Worm (Caenorhabditis elegans): ENCODE results near the gene cyp-31A5.
A peak's percentile ranks its signal among the peaks of the same experiment; 100 is the strongest.

cyp-31A5 gene

ce11 chrIV:13381823-13382222, 19.3 kb upstream of the cyp-31A5 start, which contains the start of gene emc-3:
Gene emc-3, minus strand, starts transcription at chrIV:13381923.
- TF ChIP-seq dao-5 (tag; optimal IDR thresholded peaks at IDR 0.05), result no peak
- TF ChIP-seq W03F9.2 (tag; optimal IDR thresholded peaks at IDR 0.05), result no peak

ce11 chrIV:13383763-13384436, 17.2 kb upstream of the cyp-31A5 start, which contains the start of gene rab-19:
Gene rab-19, minus strand, starts transcription at chrIV:13384386.
- TF ChIP-seq him-1 (tag; optimal IDR thresholded peaks at IDR 0.05), result no peak
- TF ChIP-seq W03F9.2 (tag; optimal IDR thresholded peaks at IDR 0.05), result no peak
- no peak for TF ChIP-seq dao-5 (tag; optimal IDR thresholded peaks at IDR 0.05)

DNA sequence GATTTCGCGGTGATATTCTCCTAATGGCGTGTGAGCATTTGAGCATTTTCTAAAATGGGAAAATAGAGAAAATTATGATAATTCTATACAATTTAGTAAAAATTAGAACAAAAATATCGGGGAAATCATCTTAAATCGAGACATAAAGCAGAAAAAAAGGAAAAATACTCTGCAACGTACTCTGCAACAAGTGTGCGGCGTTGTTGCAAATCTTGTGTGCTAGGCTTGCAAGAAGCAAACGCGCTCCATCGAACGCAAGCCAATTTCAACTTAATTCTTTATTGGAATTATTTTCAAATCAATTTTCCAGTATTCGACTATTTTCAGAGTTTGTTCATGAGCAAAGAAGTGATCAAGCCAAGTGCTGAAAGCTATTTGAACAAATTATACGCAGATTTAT, 15.0 kb upstream of the cyp-31A5 start, which contains the start of the genes Y62E10A.20, Y62E10A.23 and mdt-9:
Y62E10A.20 (minus strand) TSS at position 49 of the 400 bp plus-strand sequence.
Y62E10A.23 (plus strand) TSS at position 282 of the 400 bp plus-strand sequence.
mdt-9 (plus strand) TSS at position 338 of the 400 bp plus-strand sequence.
- peak; percentile 22 for TF ChIP-seq him-1 (tag; optimal IDR thresholded peaks at IDR 0.05)
- TF ChIP-seq W03F9.2 (tag; optimal IDR thresholded peaks at IDR 0.05), result peak; percentile 85
- TF ChIP-seq dao-5 (tag; optimal IDR thresholded peaks at IDR 0.05), result no peak

- no peak for TF ChIP-seq dao-5 (tag; optimal IDR thresholded peaks at IDR 0.05)
- no peak for TF ChIP-seq W03F9.2 (tag; optimal IDR thresholded peaks at IDR 0.05)
These were observed 14.2 kb upstream of the cyp-31A5 start, which contains the start of gene lsm-3 for ce11 chrIV:13386903-13387302. Gene lsm-3, plus strand, starts transcription at chrIV:13387203.

- TF ChIP-seq dao-5 (tag; optimal IDR thresholded peaks at IDR 0.05) (no peak), W03F9.2 (tag; optimal IDR thresholded peaks at IDR 0.05) (no peak), him-1 (tag; optimal IDR thresholded peaks at IDR 0.05) (peak; percentile 42)
These were observed 12.3 kb upstream of the cyp-31A5 start for ce11 chrIV:13388779-13389178.

ce11 chrIV:13389237-13389636, 11.9 kb upstream of the cyp-31A5 start:
- TF ChIP-seq W03F9.2 (tag; optimal IDR thresholded peaks at IDR 0.05), result no peak
- TF ChIP-seq dao-5 (tag; optimal IDR thresholded peaks at IDR 0.05), result no peak
- no peak for TF ChIP-seq him-1 (tag; optimal IDR thresholded peaks at IDR 0.05)

ce11 chrIV:13390770-13391169, 10.3 kb upstream of the cyp-31A5 start:
- TF ChIP-seq W03F9.2 (tag; optimal IDR thresholded peaks at IDR 0.05) (no peak), him-1 (tag; optimal IDR thresholded peaks at IDR 0.05) (no peak), dao-5 (tag; optimal IDR thresholded peaks at IDR 0.05) (no peak)

ce11 chrIV:13392230-13392629, 8.9 kb upstream of the cyp-31A5 start:
- TF ChIP-seq W03F9.2 (tag; optimal IDR thresholded peaks at IDR 0.05) (no peak), him-1 (tag; optimal IDR thresholded peaks at IDR 0.05) (no peak), dao-5 (tag; optimal IDR thresholded peaks at IDR 0.05) (no peak)

ce11 chrIV:13393246-13393716, 7.8 kb upstream of the cyp-31A5 start:
- TF ChIP-seq W03F9.2 (tag; optimal IDR thresholded peaks at IDR 0.05) (peak; percentile 21), dao-5 (tag; optimal IDR thresholded peaks at IDR 0.05) (no peak)

ce11 chrIV:13394686-13395085, 6.4 kb upstream of the cyp-31A5 start:
- TF ChIP-seq him-1 (tag; optimal IDR thresholded peaks at IDR 0.05), result no peak
- TF ChIP-seq dao-5 (tag; optimal IDR thresholded peaks at IDR 0.05), result no peak
- TF ChIP-seq W03F9.2 (tag; optimal IDR thresholded peaks at IDR 0.05), result no peak

DNA sequence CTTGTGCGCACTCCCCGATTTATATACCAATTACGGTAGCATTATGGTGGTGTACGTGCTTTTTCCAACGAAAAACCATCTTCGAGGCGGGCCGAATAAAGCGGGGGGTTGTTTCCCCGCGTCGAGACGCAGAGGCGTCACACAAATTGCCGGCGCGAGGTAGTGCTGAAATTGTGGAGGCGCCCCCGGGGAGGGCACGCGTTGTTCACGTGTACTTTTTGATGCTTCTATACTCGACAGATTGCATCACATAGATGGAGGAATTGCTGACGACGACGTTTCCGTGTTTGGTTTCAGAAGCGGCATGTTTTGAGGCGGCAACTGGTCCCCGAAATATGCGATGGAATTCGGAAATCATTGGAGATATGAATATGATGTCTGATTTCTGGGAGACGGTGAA, 5.8 kb upstream of the cyp-31A5 start:
- TF ChIP-seq dao-5 (tag; optimal IDR thresholded peaks at IDR 0.05) (no peak), him-1 (tag; optimal IDR thresholded peaks at IDR 0.05) (peak; percentile 67)

- no peak for TF ChIP-seq W03F9.2 (tag; optimal IDR thresholded peaks at IDR 0.05)
- no peak for TF ChIP-seq him-1 (tag; optimal IDR thresholded peaks at IDR 0.05)
- no peak for TF ChIP-seq dao-5 (tag; optimal IDR thresholded peaks at IDR 0.05)
These were observed 4.7 kb upstream of the cyp-31A5 start for ce11 chrIV:13396375-13396774.

ce11 chrIV:13398728-13399127, 2.4 kb upstream of the cyp-31A5 start, which contains the start of gene Y62E10A.13:
Gene Y62E10A.13, minus strand, starts transcription at chrIV:13399053.
- no peak for TF ChIP-seq him-1 (tag; optimal IDR thresholded peaks at IDR 0.05)
- no peak for TF ChIP-seq dao-5 (tag; optimal IDR thresholded peaks at IDR 0.05)
- no peak for TF ChIP-seq W03F9.2 (tag; optimal IDR thresholded peaks at IDR 0.05)

DNA sequence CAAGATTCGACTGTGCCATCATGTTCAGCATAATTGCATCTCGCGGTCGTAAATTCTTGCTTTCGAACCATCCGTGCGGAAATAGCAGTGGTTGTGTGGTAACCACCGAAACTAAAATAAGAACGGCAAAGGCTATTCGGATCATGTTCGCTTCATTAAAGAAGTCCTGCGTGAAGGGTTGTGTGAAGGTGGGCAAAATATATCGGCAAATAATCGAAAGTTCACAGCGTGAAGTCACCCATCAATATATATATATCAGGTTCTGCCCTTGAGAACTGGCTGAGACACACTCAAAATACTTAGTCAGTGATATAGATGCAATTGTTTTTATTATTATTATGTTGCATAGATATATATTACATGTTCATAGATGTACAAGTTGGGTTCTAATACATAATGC, 6.9 kb downstream of the cyp-31A5 start, which contains the start of gene Y62E10A.19:
Y62E10A.19 (minus strand) TSS at position 289 of the 400 bp plus-strand sequence.
- TF ChIP-seq W03F9.2 (tag; optimal IDR thresholded peaks at IDR 0.05) (no peak), him-1 (tag; optimal IDR thresholded peaks at IDR 0.05) (no peak), dao-5 (tag; optimal IDR thresholded peaks at IDR 0.05) (no peak)

Measured in whole organism, L4/young adult.